Worm (Caenorhabditis elegans) whole organism, early embryonic: ENCODE measurements around the gene srd-55.
"Not testable (repeated sequence)": the region's sequence is repeated elsewhere in the genome, so short reads cannot be mapped to it uniquely, and the experiment has no call there.

Source experiments
- B0310.2 ChIP-seq: sonication (generic microtip); optimal IDR thresholded peaks from 2 replicates; lab custom pipeline; 2016; ENCODE audit warnings: mild to moderate bottlenecking, missing genetic modification characterization, missing compliant biosample characterization
- F13C5.2 ChIP-seq: sonication (generic microtip); optimal IDR thresholded peaks from 2 replicates; lab custom pipeline; 2017; ENCODE audit warnings: mild to moderate bottlenecking, missing genetic modification characterization, inconsistent platforms, missing compliant biosample characterization
- aly-1 ChIP-seq: sonication (generic microtip); optimal IDR thresholded peaks from 2 replicates; lab custom pipeline; 2016; ENCODE audit warnings: missing genetic modification characterization, missing compliant biosample characterization
- ama-1 ChIP-seq: fragments of 150-350 bp; optimal IDR thresholded peaks from 2 replicates; lab custom pipeline; 2014
- ceh-13 ChIP-seq: fragments of 200-800 bp; sonication (Bioruptor generic); optimal IDR thresholded peaks from 2 replicates; lab custom pipeline; 2018; ENCODE audit warnings: mild to moderate bottlenecking, missing genetic modification characterization, missing compliant biosample characterization
- ceh-36 ChIP-seq: sonication (generic microtip); optimal IDR thresholded peaks from 2 replicates; lab custom pipeline; 2016; ENCODE audit warnings: missing genetic modification characterization, inconsistent platforms, missing compliant biosample characterization
- ets-7 ChIP-seq: sonication (generic microtip); optimal IDR thresholded peaks from 2 replicates; lab custom pipeline; 2016; ENCODE audit warnings: missing genotype, missing genetic modification characterization, missing compliant biosample characterization
- flt-1 ChIP-seq: fragments of 200-800 bp; sonication (Bioruptor generic); IDR thresholded peaks from 2 replicates; pipeline ENCODE4 v1.3.6; 2022; ENCODE audit warnings: missing genetic modification characterization, missing compliant biosample characterization
- hmbx-1 ChIP-seq: sonication (generic microtip); optimal IDR thresholded peaks from 2 replicates; lab custom pipeline; 2016; ENCODE audit warnings: mild to moderate bottlenecking, missing genetic modification characterization, missing compliant biosample characterization
- hmg-4 ChIP-seq: fragments of 200-800 bp; sonication (Bioruptor generic); optimal IDR thresholded peaks from 2 replicates; lab custom pipeline; 2018; ENCODE audit warnings: mild to moderate bottlenecking, missing genetic modification characterization, missing compliant biosample characterization
- hnd-1 ChIP-seq: sonication (generic microtip); optimal IDR thresholded peaks from 2 replicates; lab custom pipeline; 2016; ENCODE audit warnings: missing genetic modification characterization, missing compliant biosample characterization
- pes-1 ChIP-seq: fragments of 200-800 bp; sonication (Bioruptor generic); IDR thresholded peaks from 2 replicates; pipeline ENCODE4 v1.3.6; 2022; ENCODE audit warnings: missing genetic modification reagents, missing genetic modification characterization, missing compliant biosample characterization
- scrt-1 ChIP-seq: fragments of 200-800 bp; sonication (Bioruptor generic); IDR thresholded peaks from 2 replicates; pipeline ENCODE4 v1.3.6; 2022; ENCODE audit warnings: missing genetic modification characterization, missing compliant biosample characterization
- sea-1 ChIP-seq: fragments of 200-800 bp; sonication (Bioruptor generic); conservative IDR thresholded peaks from 2 replicates; pipeline ENCODE4 v1.3.6; 2022; ENCODE audit warnings: missing genetic modification characterization, missing compliant biosample characterization
- tbx-11 ChIP-seq: fragments of 200-800 bp; sonication (Bioruptor generic); IDR thresholded peaks from 2 replicates; pipeline ENCODE4 v1.3.6; 2022; ENCODE audit warnings: missing genetic modification characterization, missing compliant biosample characterization
- tbx-37 ChIP-seq: fragments of 200-800 bp; sonication (Bioruptor generic); conservative IDR thresholded peaks from 2 replicates; pipeline ENCODE4 v1.3.6; 2022; ENCODE audit warnings: missing genetic modification reagents, missing genetic modification characterization, missing compliant biosample characterization
- tra-4 ChIP-seq: sonication (generic microtip); optimal IDR thresholded peaks from 2 replicates; lab custom pipeline; 2017; ENCODE audit warnings: missing genetic modification characterization, missing compliant biosample characterization

srd-55 gene

DNA sequence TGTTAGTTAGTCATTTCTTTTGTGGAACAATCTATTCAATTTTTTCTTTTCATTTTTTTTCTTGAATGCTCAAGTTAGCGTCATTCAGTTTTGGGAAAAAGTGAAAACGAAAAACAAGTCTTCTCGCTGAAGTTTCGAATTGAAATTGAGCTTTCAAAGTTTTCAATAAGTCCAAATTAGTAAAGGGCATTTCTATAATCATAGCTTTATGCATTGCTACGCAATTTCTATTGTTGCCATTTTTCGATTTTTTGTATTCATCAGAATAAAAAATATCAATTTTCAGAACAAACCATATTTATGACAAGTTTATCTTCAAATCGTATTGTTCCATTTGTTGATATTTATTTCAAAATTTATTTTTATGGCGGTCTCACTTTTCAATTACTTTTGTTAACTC lies at the start of gene srd-55:
srd-55 (plus strand) TSS at position 301 of the 400 bp plus-strand sequence.
- TF ChIP-seq hmg-4 (GFP tag; lab: Kevin White, UChicago) (no peak), ets-7 (tag; lab: Kevin White, UChicago) (no peak), flt-1 (no peak), ama-1 (lab: Kevin White, UChicago) (no peak), F13C5.2 (tag; lab: Kevin White, UChicago) (no peak)

DNA sequence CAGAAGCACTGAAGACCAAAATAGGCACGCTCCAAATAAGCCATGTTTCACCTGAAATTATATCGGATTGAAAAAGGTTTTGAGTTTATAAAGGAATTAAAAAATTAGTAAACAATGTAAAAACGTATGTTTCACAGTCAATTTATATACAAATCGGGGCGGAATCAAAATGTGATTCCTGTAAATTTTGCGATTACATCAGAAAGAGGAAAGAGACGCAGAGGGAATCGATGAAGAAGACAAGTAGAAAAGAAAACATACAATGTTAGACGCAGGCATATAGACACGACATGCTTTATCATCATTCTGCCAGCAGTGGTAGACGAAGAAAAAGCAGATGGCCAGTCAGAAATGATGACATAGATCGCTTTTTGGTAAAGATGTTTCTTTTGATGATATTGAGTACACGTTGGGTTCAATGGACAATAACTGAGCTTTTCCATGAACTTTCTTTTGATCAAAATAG lies 44.3 kb upstream of the srd-55 start, which contains the start of gene msra-1:
msra-1 (minus strand) TSS at position 51 of the 466 bp plus-strand sequence.
- TF ChIP-seq F13C5.2 (tag; lab: Kevin White, UChicago) (no peak), hnd-1 (no peak), tra-4 (tag; lab: Kevin White, UChicago) (no peak), hmbx-1 (tag; lab: Kevin White, UChicago) (no peak), tbx-37 (GFP tag; lab: Robert Waterston, UW) (no peak), B0310.2 (tag; lab: Kevin White, UChicago) (no peak), ceh-36 (tag; lab: Kevin White, UChicago) (no peak), ama-1 (lab: Kevin White, UChicago) (no peak), ceh-13 (GFP tag; lab: Kevin White, UChicago) (no peak), ets-7 (tag; lab: Kevin White, UChicago) (no peak), flt-1 (no peak), sea-1 (GFP tag; lab: Robert Waterston, UW) (no peak), tbx-11 (GFP tag; lab: Robert Waterston, UW) (no peak), hmg-4 (GFP tag; lab: Kevin White, UChicago) (no peak), pes-1 (GFP tag; lab: Robert Waterston, UW) (no peak), scrt-1 (no peak), aly-1 (no peak)

DNA sequence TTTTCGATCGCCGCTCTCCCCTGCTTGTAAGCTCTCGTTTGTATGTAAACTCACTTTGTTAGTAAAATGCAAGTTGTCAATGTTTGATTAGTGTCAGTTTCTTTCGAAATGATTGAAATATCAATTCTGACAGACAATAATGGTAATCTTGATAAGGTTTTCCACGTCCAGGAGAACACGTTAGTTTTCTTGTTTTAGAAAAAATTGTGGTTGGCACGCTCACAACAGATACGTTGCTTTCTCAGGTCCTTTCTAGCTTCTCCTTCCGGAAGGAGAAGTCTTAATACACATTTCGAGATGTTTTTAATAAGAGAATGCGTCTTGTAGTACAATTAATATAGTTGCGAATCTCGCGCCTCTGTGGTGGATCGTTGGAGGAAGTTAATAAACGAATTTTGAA lies 39.5 kb upstream of the srd-55 start, which contains the start of gene F43E2.6:
F43E2.6 (minus strand) TSS at position 101 of the 400 bp plus-strand sequence.
- TF ChIP-seq F13C5.2 (tag; lab: Kevin White, UChicago): no peak

DNA sequence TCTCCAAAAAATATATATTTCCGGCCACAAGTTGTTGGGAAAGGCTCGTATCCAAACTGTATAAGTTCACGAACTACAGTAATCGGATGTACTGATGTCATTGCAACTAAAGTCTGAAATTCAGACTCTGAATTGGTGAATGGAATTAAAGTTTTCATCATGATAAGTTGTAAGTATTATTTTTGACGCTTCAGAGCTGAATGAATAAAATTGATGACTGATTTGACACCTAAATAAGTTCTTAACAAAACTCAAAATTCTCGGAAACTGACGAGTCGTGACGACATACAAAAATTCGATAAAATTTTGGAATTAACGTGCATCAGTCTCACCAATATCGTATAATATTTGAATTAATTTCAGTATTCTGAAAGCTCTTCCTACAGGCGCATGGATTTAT lies 38.1 kb upstream of the srd-55 start, which contains the start of gene F43E2.11:
F43E2.11 (minus strand) TSS at position 101 of the 400 bp plus-strand sequence.
- not testable (repeated sequence) for TF ChIP-seq ets-7 (tag; lab: Kevin White, UChicago); ceh-36 (tag; lab: Kevin White, UChicago); scrt-1

DNA sequence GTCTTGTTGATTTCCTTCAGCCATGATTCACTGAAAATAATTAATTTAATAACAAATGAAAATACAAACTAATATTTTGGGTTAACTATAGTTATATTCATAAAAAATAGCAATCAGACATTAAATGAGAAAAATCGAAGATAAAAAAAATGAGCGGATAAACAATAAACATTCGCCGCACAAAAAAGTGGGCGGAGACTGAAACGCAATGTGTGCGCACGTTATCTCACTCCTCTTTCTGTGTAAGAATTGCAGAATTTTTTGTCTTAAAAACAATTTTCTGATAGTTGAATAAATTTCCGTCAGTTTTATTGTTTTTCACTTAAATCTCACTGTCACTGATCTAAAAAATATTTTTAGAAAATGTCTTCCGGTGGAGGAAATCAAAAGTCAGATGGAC lies 34.1 kb upstream of the srd-55 start, which contains the start of the genes mtch-1 and rpb-4:
mtch-1 (minus strand) TSS at position 24 of the 400 bp plus-strand sequence.
rpb-4 (plus strand) TSS at position 353 of the 400 bp plus-strand sequence.
- TF ChIP-seq F13C5.2 (tag; lab: Kevin White, UChicago): no peak
- TF ChIP-seq flt-1: no peak
- no peak for TF ChIP-seq hmbx-1 (tag; lab: Kevin White, UChicago)
- TF ChIP-seq B0310.2 (tag; lab: Kevin White, UChicago): no peak
- TF ChIP-seq ceh-13 (GFP tag; lab: Kevin White, UChicago): no peak
- TF ChIP-seq tbx-11 (GFP tag; lab: Robert Waterston, UW): no peak
- TF ChIP-seq hmg-4 (GFP tag; lab: Kevin White, UChicago): no peak
- no peak for TF ChIP-seq sea-1 (GFP tag; lab: Robert Waterston, UW)
- TF ChIP-seq scrt-1: no peak
- no peak for TF ChIP-seq pes-1 (GFP tag; lab: Robert Waterston, UW)
- TF ChIP-seq tra-4 (tag; lab: Kevin White, UChicago): no peak
- no peak for TF ChIP-seq aly-1
- no peak for TF ChIP-seq tbx-37 (GFP tag; lab: Robert Waterston, UW)
- TF ChIP-seq ama-1 (lab: Kevin White, UChicago): no peak
- no peak for TF ChIP-seq ets-7 (tag; lab: Kevin White, UChicago)
- TF ChIP-seq hnd-1: no peak

DNA sequence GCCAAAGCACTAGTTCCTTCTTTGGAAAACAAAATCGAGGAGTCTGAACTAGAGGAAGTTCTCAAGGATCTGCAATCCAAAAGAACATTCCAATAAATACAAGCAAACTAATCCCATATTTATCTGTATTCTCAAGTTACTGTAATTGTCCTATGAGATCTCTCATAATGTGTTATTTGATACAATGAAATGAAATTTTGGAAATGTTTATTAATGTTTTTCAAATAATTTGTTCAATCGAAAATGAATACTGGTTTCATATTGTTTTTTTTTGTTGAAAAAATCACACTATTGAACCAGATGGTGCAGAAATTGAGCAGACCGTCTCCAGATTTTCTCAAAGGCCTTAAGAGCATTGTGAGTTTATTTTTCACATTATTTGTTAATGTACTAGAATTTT lies 33.3 kb upstream of the srd-55 start, which contains the start of gene F43E2.1:
F43E2.1 (plus strand) TSS at position 301 of the 400 bp plus-strand sequence.
- TF ChIP-seq sea-1 (GFP tag; lab: Robert Waterston, UW) (no peak), hnd-1 (no peak), ceh-13 (GFP tag; lab: Kevin White, UChicago) (no peak)

DNA sequence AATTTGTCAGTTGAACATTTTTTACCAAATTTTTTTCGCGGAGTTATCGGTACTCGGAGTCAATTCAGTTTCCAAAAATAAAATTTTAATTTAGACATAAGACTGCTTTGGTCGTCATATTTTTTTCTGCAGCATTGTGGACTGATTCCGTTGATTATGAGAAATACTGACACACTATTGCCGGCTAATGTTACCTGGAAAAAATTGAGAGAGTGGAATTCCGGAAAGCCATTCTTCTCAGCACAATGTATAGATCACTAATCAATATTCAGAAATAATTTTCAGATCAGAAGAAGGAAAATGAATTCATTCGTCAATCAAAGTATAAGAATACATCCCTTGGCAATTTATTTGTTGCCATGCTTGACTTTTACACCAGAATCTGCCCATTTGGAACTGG lies 29.3 kb upstream of the srd-55 start, which contains the start of gene C07D10.6:
C07D10.6 (plus strand) TSS at position 301 of the 400 bp plus-strand sequence.
- no peak for TF ChIP-seq hmbx-1 (tag; lab: Kevin White, UChicago)
- TF ChIP-seq flt-1: no peak
- TF ChIP-seq hmg-4 (GFP tag; lab: Kevin White, UChicago): no peak
- TF ChIP-seq tra-4 (tag; lab: Kevin White, UChicago): no peak
- no peak for TF ChIP-seq ets-7 (tag; lab: Kevin White, UChicago)
- TF ChIP-seq tbx-37 (GFP tag; lab: Robert Waterston, UW): no peak
- TF ChIP-seq pes-1 (GFP tag; lab: Robert Waterston, UW): no peak
- no peak for TF ChIP-seq B0310.2 (tag; lab: Kevin White, UChicago)
- no peak for TF ChIP-seq hnd-1
- no peak for TF ChIP-seq scrt-1
- no peak for TF ChIP-seq ceh-13 (GFP tag; lab: Kevin White, UChicago)
- TF ChIP-seq ceh-36 (tag; lab: Kevin White, UChicago): no peak
- no peak for TF ChIP-seq F13C5.2 (tag; lab: Kevin White, UChicago)
- TF ChIP-seq tbx-11 (GFP tag; lab: Robert Waterston, UW): no peak

DNA sequence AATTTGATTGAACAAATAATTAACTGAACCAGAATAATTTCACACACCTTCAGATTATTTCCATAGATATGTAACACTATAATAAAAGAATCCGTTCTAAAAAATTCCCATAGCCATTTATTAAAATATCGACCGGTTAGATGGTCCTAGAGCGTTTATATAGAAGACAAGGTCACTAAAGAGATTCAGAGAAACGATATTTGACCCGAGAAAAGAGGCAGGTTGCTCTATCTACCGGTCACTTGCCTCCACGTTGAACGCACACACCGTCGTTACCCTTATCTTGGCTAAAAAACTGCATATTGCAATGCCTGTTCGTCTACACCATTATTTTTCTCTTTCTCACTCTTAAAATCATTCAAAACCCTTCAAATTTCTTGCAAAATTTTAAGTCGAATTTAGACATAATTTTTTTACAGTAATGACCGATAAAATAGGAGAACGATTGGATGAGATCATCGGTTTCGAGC lies 27.1 kb upstream of the srd-55 start, which contains the start of gene C07D10.5:
C07D10.5 (plus strand) TSS at position 420 of the 470 bp plus-strand sequence.
- TF ChIP-seq hmg-4 (GFP tag; lab: Kevin White, UChicago) (no peak), ama-1 (lab: Kevin White, UChicago) (no peak), ceh-36 (tag; lab: Kevin White, UChicago) (no peak), ets-7 (tag; lab: Kevin White, UChicago) (no peak), tbx-11 (GFP tag; lab: Robert Waterston, UW) (no peak), flt-1 (no peak), hmbx-1 (tag; lab: Kevin White, UChicago) (no peak), scrt-1 (no peak), hnd-1 (no peak), ceh-13 (GFP tag; lab: Kevin White, UChicago) (no peak), tra-4 (tag; lab: Kevin White, UChicago) (no peak), aly-1 (no peak), B0310.2 (tag; lab: Kevin White, UChicago) (no peak), sea-1 (GFP tag; lab: Robert Waterston, UW) (no peak), F13C5.2 (tag; lab: Kevin White, UChicago) (no peak), pes-1 (GFP tag; lab: Robert Waterston, UW) (no peak), tbx-37 (GFP tag; lab: Robert Waterston, UW) (no peak)
